Worm (Caenorhabditis elegans) whole organism, L4 larva: ENCODE results near the gene msp-40.

ENCODE experiments used
- F10B5.3 ChIP-seq: sonication (generic microtip); optimal IDR thresholded peaks from 2 replicates; lab custom pipeline; 2016; ENCODE audit warnings: mild to moderate bottlenecking, missing genetic modification characterization, missing compliant biosample characterization
- ama-1 ChIP-seq: fragments of 150-350 bp; optimal IDR thresholded peaks from 2 replicates; lab custom pipeline; 2014; ENCODE audit warnings: inconsistent platforms, mixed read lengths
- lin-13 ChIP-seq: fragments of 150-350 bp; optimal IDR thresholded peaks from 2 replicates; lab custom pipeline; 2014; ENCODE audit warnings: missing biosample characterization, missing genetic modification reagents, missing genetic modification characterization
- lin-15B ChIP-seq: fragments of 150-350 bp; sonication (generic microtip); optimal IDR thresholded peaks from 3 replicates; lab custom pipeline; 2014; ENCODE audit warnings: missing biosample characterization, missing genetic modification characterization
- mep-1 ChIP-seq: fragments of 150-350 bp; sonication (generic microtip); optimal IDR thresholded peaks from 3 replicates; lab custom pipeline; 2014; ENCODE audit warnings: missing biosample characterization, missing genetic modification characterization
- pqm-1 ChIP-seq: sonication (generic microtip); optimal IDR thresholded peaks from 2 replicates; lab custom pipeline; 2017; ENCODE audit warnings: missing biosample characterization, missing genetic modification characterization
- vab-7 ChIP-seq: fragments of 200-800 bp; sonication (Bioruptor generic); IDR thresholded peaks from 2 replicates; pipeline ENCODE4 v1.3.6; 2022; ENCODE audit warnings: missing genetic modification reagents, missing genetic modification characterization, missing compliant biosample characterization
- ztf-11 ChIP-seq: fragments of 150-350 bp; optimal IDR thresholded peaks from 2 replicates; lab custom pipeline; 2014; ENCODE audit warnings: missing biosample characterization, missing genetic modification characterization

DNA sequence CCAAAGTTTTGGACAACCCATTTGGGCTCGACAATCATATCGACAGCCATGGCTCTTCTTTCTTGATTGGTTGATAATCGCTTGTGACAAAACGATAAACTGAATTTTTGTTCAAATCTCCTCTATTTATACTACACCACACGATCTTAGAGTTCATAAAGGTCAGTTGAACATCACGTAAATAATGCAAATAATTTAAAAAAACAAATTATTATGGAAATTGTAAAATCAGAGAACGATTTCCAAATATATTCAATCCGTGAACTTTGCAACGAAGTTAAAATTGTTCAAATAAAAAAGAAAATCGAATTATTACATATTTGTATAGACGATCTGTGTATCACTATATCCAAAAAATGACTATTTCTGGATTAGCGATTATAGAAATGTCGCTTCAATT, 38.1 kb downstream of the msp-40 start, which contains the start of the genes mpst-4 and F11G11.14:
- no peak for TF ChIP-seq ama-1
- no peak for TF ChIP-seq pqm-1 (tag; lab: Kevin White, UChicago)
- no peak for TF ChIP-seq ztf-11 (tag; lab: Kevin White, UChicago)
- no peak for TF ChIP-seq vab-7 (GFP tag; lab: Robert Waterston, UW)
- no peak for TF ChIP-seq mep-1 (tag; lab: Kevin White, UChicago)
- TF ChIP-seq F10B5.3 (tag; lab: Kevin White, UChicago), result no peak
- no peak for TF ChIP-seq lin-13
- TF ChIP-seq lin-15B (tag; lab: Kevin White, UChicago), result no peak
